Worm (Caenorhabditis elegans): ENCODE results near the gene dop-1.

Gene dop-1

DNA sequence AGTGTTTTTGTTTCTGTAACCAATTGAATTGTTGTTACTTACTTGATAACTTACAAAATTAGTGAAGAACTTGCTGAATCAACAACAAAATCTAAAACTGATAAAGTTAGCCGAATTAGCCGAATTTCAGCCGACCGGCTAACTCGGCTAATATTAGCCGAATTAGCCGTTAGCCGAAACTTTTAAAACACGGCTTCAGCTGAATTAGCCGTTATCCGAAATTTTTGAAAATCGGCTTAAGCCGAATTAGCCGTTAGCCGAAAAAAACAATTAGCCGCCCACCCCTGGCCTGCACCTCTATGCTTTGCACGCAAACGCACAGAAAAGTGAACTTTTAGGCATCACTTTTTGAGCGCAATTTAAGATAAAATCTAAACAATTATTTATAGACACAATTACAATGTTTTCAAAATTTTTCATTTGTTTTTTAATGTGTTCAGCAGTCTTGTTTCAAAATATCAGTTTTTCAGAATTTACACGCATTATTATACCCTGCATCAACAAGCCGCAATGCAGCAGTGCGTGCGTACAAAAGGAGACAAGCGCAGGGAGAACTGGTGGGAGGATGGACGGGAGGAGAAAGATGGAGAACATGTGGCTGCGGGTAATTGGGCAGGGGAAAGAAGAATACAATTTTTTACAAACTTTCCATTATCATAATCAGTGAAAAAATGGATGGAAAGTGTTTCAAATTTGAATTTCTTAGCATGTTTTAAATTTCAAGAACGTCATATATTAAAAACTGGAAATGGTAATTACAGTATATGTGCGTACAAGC lies 23.4 kb downstream of the dop-1 start (continued):
- TF ChIP-seq lin-39 (tag; optimal IDR thresholded peaks at IDR 0.05) (peak; percentile 62), vab-15 (tag; optimal IDR thresholded peaks at IDR 0.05) (no peak), jun-1 (tag; optimal IDR thresholded peaks at IDR 0.05) (peak; percentile 83), mab-9 (GFP tag; IDR thresholded peaks at IDR 0.05) (no peak), alr-1 (tag; optimal IDR thresholded peaks at IDR 0.05; ENCODE audit: borderline replicate concordance) (no peak), unc-30 (tag; optimal IDR thresholded peaks at IDR 0.05) (no peak), elt-3 (tag; optimal IDR thresholded peaks at IDR 0.05) (peak in 3 of 6 experiments; percentile 34 to 73 (median 63)), ceh-90 (tag; optimal IDR thresholded peaks at IDR 0.05) (no peak), dsc-1 (tag; optimal IDR thresholded peaks at IDR 0.05) (peak; percentile 87), lin-13 (GFP tag; optimal IDR thresholded peaks at IDR 0.05) (no peak), irx-1 (tag; optimal IDR thresholded peaks at IDR 0.05) (peak; percentile 45), ceh-88 (GFP tag; IDR thresholded peaks at IDR 0.05) (0 out of 2 replicates have a peak, but pooled peaks have one; percentile 40), nhr-11 (tag; optimal IDR thresholded peaks at IDR 0.05) (no peak), snpc-4 (tag; optimal IDR thresholded peaks at IDR 0.05) (peak; percentile 39), C16A3.4 (tag; optimal IDR thresholded peaks at IDR 0.05) (peak; percentile 77), sox-4 (tag; optimal IDR thresholded peaks at IDR 0.05) (no peak), fkh-8 (tag; optimal IDR thresholded peaks at IDR 0.05) (no peak), pqm-1 (tag; optimal IDR thresholded peaks at IDR 0.05) (no peak), sptf-1 (tag; optimal IDR thresholded peaks at IDR 0.05) (no peak), unc-86 (tag; optimal IDR thresholded peaks at IDR 0.05) (peak; percentile 14), ets-5 (GFP tag; IDR thresholded peaks at IDR 0.05) (no peak), elt-2 (tag; optimal IDR thresholded peaks at IDR 0.05) (peak; percentile 57), nhr-71 (tag; optimal IDR thresholded peaks at IDR 0.05) (peak; percentile 74), nhr-85 (tag) (peak; percentile 85), mdl-1 (tag; optimal IDR thresholded peaks at IDR 0.05) (peak in 1 of 2 experiments; percentile 52), sup-37 (GFP tag; optimal IDR thresholded peaks at IDR 0.05) (peak; percentile 29), hpl-2 (GFP tag; optimal IDR thresholded peaks at IDR 0.05) (peak; percentile 66), fos-1 (tag; optimal IDR thresholded peaks at IDR 0.05) (peak; percentile 46), nhr-77 (tag; optimal IDR thresholded peaks at IDR 0.05) (peak; percentile 78), pag-3 (tag; optimal IDR thresholded peaks at IDR 0.05; ENCODE audit: borderline replicate concordance, insufficient read depth) (no peak), ama-1 (optimal IDR thresholded peaks at IDR 0.05) (no peak), lin-15B (tag; optimal IDR thresholded peaks at IDR 0.05) (no peak), pax-3 (tag; optimal IDR thresholded peaks at IDR 0.05) (peak; percentile 2), ceh-63 (GFP tag; optimal IDR thresholded peaks at IDR 0.05) (no peak), fkh-10 (GFP tag; optimal IDR thresholded peaks at IDR 0.05) (no peak), aha-1 (tag; optimal IDR thresholded peaks at IDR 0.05) (no peak), nhr-20 (tag; optimal IDR thresholded peaks at IDR 0.05) (peak; percentile 80), nhr-237 (tag; optimal IDR thresholded peaks at IDR 0.05) (peak; percentile 40), ztf-11 (tag; optimal IDR thresholded peaks at IDR 0.05) (peak in 1 of 2 experiments; percentile 53), lir-3 (tag; optimal IDR thresholded peaks at IDR 0.05; ENCODE audit: poor library complexity) (peak; percentile 37), Y116A8C.19 (tag; optimal IDR thresholded peaks at IDR 0.05; ENCODE audit: borderline replicate concordance) (no peak)

- TF ChIP-seq ceh-82 (tag; optimal IDR thresholded peaks at IDR 0.05) (peak in 1 of 3 experiments; percentile 2), ces-1 (GFP tag; optimal IDR thresholded peaks at IDR 0.05) (no peak), lin-14 (GFP tag; optimal IDR thresholded peaks at IDR 0.05) (peak; percentile 63)
Observed at ce11 chrX:4391680-4392079, 27.0 kb downstream of the dop-1 start.
